Worm (Caenorhabditis elegans): ENCODE results near the gene faah-1.

ce11 chrIV:8136548-8136947, 22.6 kb upstream of the faah-1 start:
- TF ChIP-seq zag-1 (tag; optimal IDR thresholded peaks at IDR 0.05), result no peak
- TF ChIP-seq nhr-11 (tag; optimal IDR thresholded peaks at IDR 0.05), result no peak
- TF ChIP-seq F13H6.1 (tag; optimal IDR thresholded peaks at IDR 0.05), result no peak
- no peak for TF ChIP-seq mdl-1 (tag; optimal IDR thresholded peaks at IDR 0.05)
- no peak for TF ChIP-seq aly-2 (tag; optimal IDR thresholded peaks at IDR 0.05)
- no peak for TF ChIP-seq snpc-4 (tag; optimal IDR thresholded peaks at IDR 0.05)
